Worm (Caenorhabditis elegans) whole organism, L4 larva: ENCODE results near the gene C27D9.2.

Experiments used
- F10B5.3 ChIP-seq: sonication (generic microtip); optimal IDR thresholded peaks from 2 replicates; lab custom pipeline; 2016; ENCODE audit warnings: mild to moderate bottlenecking, missing genetic modification characterization, missing compliant biosample characterization
- F44E2.7 ChIP-seq: fragments of 200-800 bp; sonication (Bioruptor generic); IDR thresholded peaks from 2 replicates; pipeline ENCODE4 v2.1.2; 2022; ENCODE audit warnings: missing genetic modification characterization, missing compliant biosample characterization
- R02D3.7 ChIP-seq: fragments of 150-350 bp; sonication (generic microtip); optimal IDR thresholded peaks from 3 replicates; lab custom pipeline; 2014; ENCODE audit warnings: missing biosample characterization, missing genetic modification characterization
- Y105C5A.15 ChIP-seq: fragments of 200-800 bp; sonication (Bioruptor generic); IDR thresholded peaks from 2 replicates; pipeline ENCODE4 v1.3.6; 2022; ENCODE audit warnings: missing genetic modification characterization, missing compliant biosample characterization
- ZK546.5 ChIP-seq, 2 experiments: sonication (generic microtip); optimal IDR thresholded peaks; 2 replicates each; lab custom pipeline; 2017; ENCODE audit warnings: missing biosample characterization in 2 of 2, missing genetic modification characterization in 2 of 2
- aha-1 ChIP-seq: fragments of 150-350 bp; peaks from one replicate; lab custom pipeline; 2014; ENCODE audit warnings: missing biosample characterization, missing genetic modification characterization
- aly-2 ChIP-seq: sonication (generic microtip); optimal IDR thresholded peaks from 2 replicates; lab custom pipeline; 2018; ENCODE audit warnings: missing biosample characterization, missing genetic modification characterization
- ama-1 ChIP-seq: fragments of 150-350 bp; optimal IDR thresholded peaks from 2 replicates; lab custom pipeline; 2014; ENCODE audit warnings: inconsistent platforms, mixed read lengths
- ceh-20 ChIP-seq: fragments of 200-800 bp; sonication (Bioruptor generic); IDR thresholded peaks from 2 replicates; pipeline ENCODE4 v1.3.6; 2022; ENCODE audit warnings: missing genetic modification reagents, missing genetic modification characterization, missing compliant biosample characterization
- ceh-28 ChIP-seq: fragments of 150-350 bp; optimal IDR thresholded peaks from 2 replicates; lab custom pipeline; 2014; ENCODE audit warnings: missing biosample characterization, missing genetic modification reagents, missing genetic modification characterization
- ceh-32 ChIP-seq: sonication (generic microtip); optimal IDR thresholded peaks from 2 replicates; lab custom pipeline; 2016; ENCODE audit warnings: mild to moderate bottlenecking, missing genetic modification characterization, missing compliant biosample characterization; ENCODE audit not compliant: poor library complexity
- ceh-62 ChIP-seq: sonication (generic microtip); optimal IDR thresholded peaks from 2 replicates; lab custom pipeline; 2017; ENCODE audit warnings: missing biosample characterization, missing genetic modification characterization
- ces-1 ChIP-seq: fragments of 150-350 bp; sonication (generic microtip); optimal IDR thresholded peaks from 4 replicates; lab custom pipeline; 2014; ENCODE audit warnings: missing biosample characterization, missing genetic modification reagents, missing genetic modification characterization
- daf-19 ChIP-seq: fragments of 200-800 bp; sonication (Bioruptor generic); conservative IDR thresholded peaks from 2 replicates; pipeline ENCODE4 v1.3.6; 2022; ENCODE audit warnings: missing genetic modification characterization, missing compliant biosample characterization
- daf-8 ChIP-seq: fragments of 200-800 bp; sonication (Bioruptor generic); IDR thresholded peaks from 2 replicates; pipeline ENCODE4 v1.3.6; 2022; ENCODE audit warnings: missing genetic modification characterization, missing compliant biosample characterization
- dmd-8 ChIP-seq: fragments of 200-800 bp; sonication (Bioruptor generic); IDR thresholded peaks from 2 replicates; pipeline ENCODE4 v1.3.6; 2022; ENCODE audit warnings: missing genetic modification characterization, missing compliant biosample characterization
- dmd-9 ChIP-seq: fragments of 200-800 bp; sonication (Bioruptor generic); IDR thresholded peaks from 2 replicates; pipeline ENCODE4 v1.3.6; 2022; ENCODE audit warnings: missing genetic modification reagents, missing genetic modification characterization, missing compliant biosample characterization
- dpl-1 ChIP-seq: fragments of 150-350 bp; optimal IDR thresholded peaks from 2 replicates; lab custom pipeline; 2014; ENCODE audit warnings: missing biosample characterization, missing genetic modification reagents, missing genetic modification characterization
- dve-1 ChIP-seq: sonication (generic microtip); optimal IDR thresholded peaks from 2 replicates; lab custom pipeline; 2017; ENCODE audit warnings: antibody characterized with exemption, mild to moderate bottlenecking, missing genetic modification characterization, missing compliant biosample characterization; ENCODE audit not compliant: insufficient read depth
- fkh-10 ChIP-seq: fragments of 150-350 bp; optimal IDR thresholded peaks from 2 replicates; lab custom pipeline; 2014; ENCODE audit warnings: missing biosample characterization, missing genetic modification reagents, missing genetic modification characterization
- fos-1 ChIP-seq: fragments of 150-350 bp; optimal IDR thresholded peaks from 2 replicates; lab custom pipeline; 2014; ENCODE audit warnings: missing biosample characterization, missing genetic modification characterization
- hlh-30 ChIP-seq: sonication (generic microtip); optimal IDR thresholded peaks from 2 replicates; lab custom pipeline; 2017; ENCODE audit warnings: antibody characterized with exemption, mild to moderate bottlenecking, missing genetic modification characterization, missing compliant biosample characterization; ENCODE audit not compliant: insufficient read depth
- hmg-1.1 ChIP-seq: fragments of 200-800 bp; sonication (Bioruptor generic); IDR thresholded peaks from 2 replicates; pipeline ENCODE4 v1.3.6; 2022; ENCODE audit warnings: missing genetic modification reagents, missing genetic modification characterization, missing compliant biosample characterization
- jun-1 ChIP-seq: fragments of 150-350 bp; optimal IDR thresholded peaks from 2 replicates; lab custom pipeline; 2014; ENCODE audit warnings: missing biosample characterization, missing genetic modification reagents, missing genetic modification characterization
- lin-1 ChIP-seq: fragments of 200-800 bp; sonication (Bioruptor generic); IDR thresholded peaks from 2 replicates; pipeline ENCODE4 v1.3.6; 2022; ENCODE audit warnings: missing genetic modification reagents, missing genetic modification characterization, missing compliant biosample characterization
- lin-15B ChIP-seq: fragments of 150-350 bp; sonication (generic microtip); optimal IDR thresholded peaks from 3 replicates; lab custom pipeline; 2014; ENCODE audit warnings: missing biosample characterization, missing genetic modification characterization
- lin-38 ChIP-seq: fragments of 200-800 bp; sonication (Bioruptor generic); IDR thresholded peaks from 2 replicates; pipeline ENCODE4 v1.3.6; 2022; ENCODE audit warnings: missing genetic modification reagents, missing genetic modification characterization, missing compliant biosample characterization
- lsy-2 ChIP-seq, 2 experiments: fragments of 150-350 bp in 1 of 2; sonication (generic microtip) in 1 of 2; optimal IDR thresholded peaks; 2 replicates each; lab custom pipeline; 2014 to 2017; ENCODE audit warnings: missing biosample characterization in 2 of 2, missing genetic modification characterization in 2 of 2
- madf-9 ChIP-seq: fragments of 200-800 bp; sonication (Bioruptor generic); conservative IDR thresholded peaks from 2 replicates; pipeline ENCODE4 v1.3.6; 2022; ENCODE audit warnings: missing genetic modification reagents, missing genetic modification characterization, missing compliant biosample characterization
- mdl-1 ChIP-seq, 2 experiments: fragments of 150-350 bp in 1 of 2; sonication (generic microtip) in 1 of 2; optimal IDR thresholded peaks; 2 replicates each; lab custom pipeline; 2014 to 2017; ENCODE audit warnings: missing biosample characterization in 2 of 2, missing genetic modification characterization in 2 of 2
- mdt-29 ChIP-seq: fragments of 200-800 bp; sonication (Bioruptor generic); IDR thresholded peaks from 2 replicates; pipeline ENCODE4 v1.3.6; 2022; ENCODE audit warnings: missing genetic modification reagents, missing genetic modification characterization, missing compliant biosample characterization
- mes-2 ChIP-seq: sonication (generic microtip); optimal IDR thresholded peaks from 2 replicates; lab custom pipeline; 2016; ENCODE audit warnings: missing genotype, mild to moderate bottlenecking, missing genetic modification characterization, missing compliant biosample characterization; ENCODE audit not compliant: poor library complexity, severe bottlenecking
- mxl-2 ChIP-seq: fragments of 200-800 bp; sonication (Bioruptor generic); conservative IDR thresholded peaks from 2 replicates; pipeline ENCODE4 v1.3.6; 2022; ENCODE audit warnings: missing genetic modification reagents, missing genetic modification characterization, missing compliant biosample characterization
- mxl-3 ChIP-seq: fragments of 200-800 bp; sonication (Bioruptor generic); optimal IDR thresholded peaks from 2 replicates; lab custom pipeline; 2018; ENCODE audit warnings: mild to moderate bottlenecking, missing genetic modification characterization, missing compliant biosample characterization
- nhr-11 ChIP-seq: fragments of 150-350 bp; optimal IDR thresholded peaks from 2 replicates; lab custom pipeline; 2014; ENCODE audit warnings: missing biosample characterization, missing genetic modification characterization
- nhr-111 ChIP-seq: fragments of 200-800 bp; sonication (Bioruptor generic); optimal IDR thresholded peaks from 2 replicates; lab custom pipeline; 2018; ENCODE audit warnings: mild to moderate bottlenecking, missing genetic modification characterization, missing compliant biosample characterization
- nhr-25 ChIP-seq: sonication (generic microtip); optimal IDR thresholded peaks from 2 replicates; lab custom pipeline; 2017; ENCODE audit warnings: missing genetic modification characterization, mild to moderate bottlenecking, missing compliant biosample characterization, antibody characterized with exemption, moderate library complexity, borderline replicate concordance; ENCODE audit not compliant: insufficient read depth
- nhr-41 ChIP-seq: fragments of 200-800 bp; sonication (Bioruptor generic); IDR thresholded peaks from 2 replicates; pipeline ENCODE4 v1.3.6; 2022; ENCODE audit warnings: missing genetic modification reagents, missing genetic modification characterization, missing compliant biosample characterization
- nhr-42 ChIP-seq: fragments of 200-800 bp; sonication (Bioruptor generic); IDR thresholded peaks from 2 replicates; pipeline ENCODE4 v1.3.6; 2022; ENCODE audit warnings: missing genetic modification characterization, missing compliant biosample characterization
- pha-4 ChIP-seq, 2 experiments: fragments of 150-350 bp in 1 of 2; fragments of 200-800 bp in 1 of 2; sonication (Bioruptor generic) in 1 of 2; IDR thresholded peaks in 1 of 2; optimal IDR thresholded peaks in 1 of 2; 2 replicates each; pipeline versions ENCODE4 v1.3.6 to Lab custom; 2014 to 2022; ENCODE audit warnings: missing genetic modification characterization in 2 of 2, missing genetic modification reagents in 2 of 2, missing biosample characterization in 1 of 2, missing compliant biosample characterization in 1 of 2
- rbr-2 ChIP-seq: sonication (generic microtip); optimal IDR thresholded peaks from 2 replicates; lab custom pipeline; 2016; ENCODE audit warnings: missing genotype, missing genetic modification characterization, missing compliant biosample characterization
- saeg-2 ChIP-seq: fragments of 200-800 bp; sonication (Bioruptor generic); IDR thresholded peaks from 2 replicates; pipeline ENCODE4 v1.3.6; 2022; ENCODE audit warnings: missing genetic modification reagents, missing genetic modification characterization, missing compliant biosample characterization
- sdz-12 ChIP-seq: fragments of 200-800 bp; sonication (Bioruptor generic); optimal IDR thresholded peaks from 2 replicates; lab custom pipeline; 2018; ENCODE audit warnings: mild to moderate bottlenecking, missing genetic modification characterization, missing compliant biosample characterization
- skn-1 ChIP-seq: fragments of 150-350 bp; optimal IDR thresholded peaks from 2 replicates; lab custom pipeline; 2014; ENCODE audit warnings: missing biosample characterization, missing genetic modification characterization
- snpc-1.2 ChIP-seq: fragments of 200-800 bp; sonication (Bioruptor generic); IDR thresholded peaks from 2 replicates; pipeline ENCODE4 v1.3.6; 2022; ENCODE audit warnings: missing genetic modification reagents, missing genetic modification characterization, missing compliant biosample characterization
- snpc-4 ChIP-seq: fragments of 150-350 bp; optimal IDR thresholded peaks from 2 replicates; lab custom pipeline; 2014; ENCODE audit warnings: missing biosample characterization, missing genetic modification characterization
- zfp-2 ChIP-seq: sonication (generic microtip); optimal IDR thresholded peaks from 2 replicates; lab custom pipeline; 2016; ENCODE audit warnings: mild to moderate bottlenecking, missing genetic modification characterization, missing compliant biosample characterization
- ztf-7 ChIP-seq: fragments of 150-350 bp; optimal IDR thresholded peaks from 2 replicates; lab custom pipeline; 2014; ENCODE audit warnings: missing biosample characterization, missing genetic modification characterization

Gene C27D9.2

DNA sequence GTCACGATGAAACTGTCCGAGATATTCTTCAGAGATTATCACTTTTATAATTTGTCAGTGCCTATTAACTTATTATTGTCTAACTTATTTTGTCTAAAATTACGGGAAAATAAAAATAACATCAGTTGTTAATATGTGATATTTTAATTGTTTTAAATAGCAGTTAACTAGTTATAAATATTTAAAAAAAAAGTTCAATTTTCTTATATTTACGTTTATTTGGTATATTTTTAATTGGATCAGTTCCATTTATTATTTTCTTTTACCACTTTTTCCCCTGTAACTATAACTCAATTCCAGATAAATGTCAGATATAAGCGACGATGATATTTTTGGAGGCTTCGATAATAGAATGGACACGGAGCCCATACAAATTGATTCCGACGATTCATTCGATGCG lies 38.8 kb upstream of the C27D9.2 start, which contains the start of gene C33F10.4:
Gene C33F10.4 (plus strand): TSS at position 301 of the 400 bp plus-strand sequence.
- TF ChIP-seq ztf-7 (tag; lab: Kevin White, UChicago) (no peak), ceh-28 (tag; lab: Kevin White, UChicago) (no peak), pha-4 (GFP tag; IDR thresholded peaks at IDR 0.05; lab: Robert Waterston, UW) (no peak), pha-4 (tag; optimal IDR thresholded peaks at IDR 0.05; lab: Kevin White, UChicago) (no peak), ceh-20 (no peak), jun-1 (no peak), ces-1 (GFP tag; lab: Kevin White, UChicago) (no peak), dmd-9 (GFP tag; lab: Robert Waterston, UW) (no peak), lin-15B (tag; lab: Kevin White, UChicago) (no peak), nhr-11 (tag; lab: Kevin White, UChicago) (no peak), F10B5.3 (tag; lab: Kevin White, UChicago) (no peak), nhr-111 (no peak), dpl-1 (no peak), lin-38 (GFP tag; lab: Robert Waterston, UW) (no peak), lin-1 (GFP tag; lab: Robert Waterston, UW) (no peak), mxl-3 (no peak), mes-2 (tag; lab: Kevin White, UChicago) (no peak), Y105C5A.15 (no peak), zfp-2 (tag; lab: Kevin White, UChicago) (no peak), hlh-30 (no peak)

DNA sequence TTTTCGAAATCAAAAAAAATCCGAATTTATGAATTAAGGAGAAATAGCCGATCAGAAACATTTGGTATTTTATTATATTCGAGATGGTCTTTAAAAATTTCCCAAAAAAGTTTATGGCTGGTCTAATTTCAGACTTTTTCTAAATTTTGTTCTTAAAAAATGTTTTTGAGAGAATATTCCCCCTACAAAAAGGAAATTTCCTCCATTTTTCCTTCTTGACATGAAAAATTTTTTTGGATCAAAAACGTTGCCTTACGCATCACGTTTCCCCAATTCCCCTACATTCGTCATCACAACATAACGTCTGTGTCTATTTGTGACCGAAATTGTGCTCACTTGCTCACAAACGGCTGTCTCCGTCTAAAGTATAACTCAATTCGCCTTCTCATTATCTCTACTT lies 36.7 kb upstream of the C27D9.2 start:
- TF ChIP-seq ces-1 (GFP tag; lab: Kevin White, UChicago), result no peak
- peak; percentile 95 for TF ChIP-seq aha-1 (tag; lab: Kevin White, UChicago)
- no peak for TF ChIP-seq ceh-32 (tag; lab: Kevin White, UChicago)
- TF ChIP-seq dpl-1, result no peak
- no peak for TF ChIP-seq F10B5.3 (tag; lab: Kevin White, UChicago)
- TF ChIP-seq ZK546.5 (tag; optimal IDR thresholded peaks at IDR 0.05; lab: Kevin White, UChicago), result no peak
- TF ChIP-seq, all 104 proteins: peak for 1

DNA sequence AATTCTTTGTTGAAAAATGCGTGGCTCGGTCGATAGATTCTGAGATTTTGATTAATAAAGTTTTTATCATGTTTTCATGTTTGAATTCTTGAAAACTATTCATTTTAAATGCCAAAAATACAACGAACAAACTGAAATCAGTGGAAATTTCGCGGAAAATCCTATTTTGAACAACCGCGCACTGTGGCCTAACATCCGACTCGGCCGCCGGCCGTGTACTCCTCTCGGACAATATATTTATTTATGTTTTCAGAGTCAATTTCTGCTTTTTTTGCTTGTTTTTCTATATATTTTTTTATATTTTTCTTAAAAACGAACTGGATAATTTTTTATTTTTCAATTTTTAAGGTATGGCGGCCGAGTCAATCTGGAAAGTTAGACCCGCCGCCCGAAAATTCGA lies 34.6 kb upstream of the C27D9.2 start, which contains the start of gene F26G1.1:
Gene F26G1.1 (plus strand): TSS at position 347 of the 400 bp plus-strand sequence.
- TF ChIP-seq lsy-2 (tag; optimal IDR thresholded peaks at IDR 0.05; lab: Kevin White, UChicago) (no peak), R02D3.7 (tag; lab: Kevin White, UChicago) (no peak), fos-1 (tag; lab: Kevin White, UChicago) (no peak), ama-1 (no peak), snpc-1.2 (GFP tag; lab: Robert Waterston, UW) (no peak), nhr-25 (tag; lab: Kevin White, UChicago) (no peak), mxl-3 (no peak), daf-19 (GFP tag; lab: Robert Waterston, UW) (no peak), mxl-2 (no peak), dmd-8 (GFP tag; lab: Robert Waterston, UW) (no peak), rbr-2 (tag; lab: Kevin White, UChicago) (peak; percentile 6), aha-1 (tag; lab: Kevin White, UChicago) (peak; percentile 38), F44E2.7 (GFP tag; lab: Robert Waterston, UW) (no peak), mdt-29 (GFP tag; lab: Robert Waterston, UW) (no peak), aly-2 (tag; lab: Kevin White, UChicago) (no peak), madf-9 (GFP tag; lab: Robert Waterston, UW) (peak; percentile 76), daf-8 (GFP tag; lab: Robert Waterston, UW) (no peak), fkh-10 (GFP tag; lab: Kevin White, UChicago) (no peak), ceh-62 (tag; lab: Kevin White, UChicago) (no peak), dve-1 (no peak), lin-1 (GFP tag; lab: Robert Waterston, UW) (no peak), snpc-4 (tag; lab: Kevin White, UChicago) (no peak), skn-1 (tag; lab: Kevin White, UChicago) (no peak), sdz-12 (GFP tag; lab: Kevin White, UChicago) (no peak), nhr-41 (GFP tag; lab: Robert Waterston, UW) (no peak), nhr-42 (GFP tag; lab: Robert Waterston, UW) (no peak), saeg-2 (no peak), mdl-1 (tag; optimal IDR thresholded peaks at IDR 0.05; lab: Kevin White, UChicago) (no peak), hmg-1.1 (GFP tag; lab: Robert Waterston, UW) (no peak), ztf-7 (tag; lab: Kevin White, UChicago) (no peak)
